Fruit fly (Drosophila melanogaster): ENCODE data around the gene Ir94e.

DNA sequence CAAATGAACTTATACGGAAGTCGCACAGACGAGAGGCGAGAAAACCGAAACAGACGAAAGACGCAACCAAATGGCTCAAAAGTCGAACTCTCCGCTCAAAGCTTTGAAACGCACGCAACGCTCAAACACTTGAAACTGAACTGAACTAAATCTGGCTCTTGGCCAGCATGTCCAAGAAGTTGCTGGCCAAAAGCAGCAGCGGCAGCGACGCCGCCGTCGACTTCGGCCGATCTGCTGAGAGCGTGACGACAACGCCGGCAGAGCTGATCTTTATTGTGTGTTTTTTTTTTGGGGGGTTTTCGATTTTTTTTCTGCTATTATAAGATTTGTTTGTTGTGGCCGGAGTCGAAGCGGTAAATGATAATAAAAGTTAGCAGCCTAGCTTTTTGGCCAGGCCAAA, 26.0 kb downstream of the Ir94e start:
- TF ChIP-seq CG8478 (optimal IDR thresholded peaks at IDR 0.05), result no peak
- no peak for TF ChIP-seq CG12391 (tag; optimal IDR thresholded peaks at IDR 0.05)
- no peak for TF ChIP-seq row (GFP tag; IDR thresholded peaks at IDR 0.05)
- TF ChIP-seq dmrt11E (tag; optimal IDR thresholded peaks at IDR 0.05), result no peak
- no peak for TF ChIP-seq CG8765 (GFP tag; IDR thresholded peaks at IDR 0.05)

Measured in whole organism, embryonic.